Worm (Caenorhabditis elegans): Measurements from ENCODE around the gene cyp-34A5.

ce11 chrV:3961235-3961634, 3.7 kb upstream of the cyp-34A5 start, which contains the start of gene cyp-34A6:
- TF ChIP-seq ceh-91 (GFP tag; IDR thresholded peaks at IDR 0.05) = no peak
- TF ChIP-seq dpl-1 (GFP tag; optimal IDR thresholded peaks at IDR 0.05) = no peak
- no peak for TF ChIP-seq ztf-22 (GFP tag; optimal IDR thresholded peaks at IDR 0.05)
- TF ChIP-seq nhr-27 (tag; optimal IDR thresholded peaks at IDR 0.05) = no peak
